Fruit fly (Drosophila melanogaster): Measurements from ENCODE around the gene Tcs4.

DNA sequence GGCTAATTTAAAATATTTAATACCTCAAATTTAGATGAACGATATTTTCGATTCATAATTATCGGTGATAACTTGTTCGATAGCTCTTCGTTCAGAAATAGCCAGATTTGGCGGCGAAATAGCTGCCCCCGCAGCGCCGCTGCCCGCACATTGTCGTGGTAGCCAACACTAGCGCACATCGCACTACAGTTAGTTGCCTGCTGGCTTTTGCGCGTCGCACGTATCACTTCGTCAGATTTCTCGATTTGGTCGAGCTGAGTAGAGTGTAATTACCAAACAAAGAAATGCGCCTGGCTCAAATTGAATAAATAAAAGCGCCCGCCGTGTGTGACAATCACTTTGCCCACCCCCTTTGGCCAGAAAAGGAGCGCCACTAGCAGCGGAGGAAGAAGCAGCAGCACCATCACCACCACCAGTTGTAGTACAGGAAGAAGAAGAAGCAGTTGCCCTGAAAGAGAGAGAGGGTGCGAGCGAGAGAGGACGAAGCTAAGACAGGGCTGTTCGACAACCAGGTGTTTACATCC, 49.1 kb upstream of the Tcs4 start, which contains the start of gene Abcd3:
- TF ChIP-seq Sin3A (optimal IDR thresholded peaks at IDR 0.05): no peak
- no peak for TF ChIP-seq insv (optimal IDR thresholded peaks at IDR 0.05)
- no peak for TF ChIP-seq h (optimal IDR thresholded peaks at IDR 0.05)
- TF ChIP-seq Myc (optimal IDR thresholded peaks at IDR 0.05): no peak
- no peak for TF ChIP-seq psq (optimal IDR thresholded peaks at IDR 0.05)
- no peak for TF ChIP-seq ttk (optimal IDR thresholded peaks at IDR 0.05)

Data from Kc167 (cell line).